Worm (Caenorhabditis elegans) whole organism, L3 larva: Measurements from ENCODE around the gene Y51H4A.936.
A peak's percentile ranks its signal among the peaks of the same experiment; 100 is the strongest.
"Not testable (repeated sequence)": the region's sequence is repeated elsewhere in the genome, so short reads cannot be mapped to it uniquely, and the experiment has no call there.

Experiments
- R02D3.7 ChIP-seq: fragments of 150-350 bp; optimal IDR thresholded peaks from 2 replicates; lab custom pipeline; 2014; ENCODE audit warnings: missing biosample characterization, missing genetic modification characterization
- ZK546.5 ChIP-seq: sonication (generic microtip); optimal IDR thresholded peaks from 2 replicates; lab custom pipeline; 2017; ENCODE audit warnings: missing biosample characterization, missing genetic modification characterization
- aly-2 ChIP-seq: fragments of 150-350 bp; optimal IDR thresholded peaks from 2 replicates; lab custom pipeline; 2014; ENCODE audit warnings: missing biosample characterization, missing genetic modification characterization
- ama-1 ChIP-seq: fragments of 150-350 bp; optimal IDR thresholded peaks from 2 replicates; lab custom pipeline; 2018
- ceh-16 ChIP-seq: sonication (generic microtip); optimal IDR thresholded peaks from 2 replicates; lab custom pipeline; 2017; ENCODE audit warnings: missing biosample characterization, missing genetic modification characterization
- ceh-28 ChIP-seq: fragments of 150-350 bp; optimal IDR thresholded peaks from 2 replicates; lab custom pipeline; 2014; ENCODE audit warnings: missing biosample characterization, missing genetic modification reagents, missing genetic modification characterization
- ceh-82 ChIP-seq: fragments of 150-350 bp; optimal IDR thresholded peaks from 2 replicates; lab custom pipeline; 2014; ENCODE audit warnings: missing biosample characterization, missing genetic modification characterization
- ceh-9 ChIP-seq: sonication (generic microtip); optimal IDR thresholded peaks from 2 replicates; lab custom pipeline; 2018; ENCODE audit warnings: missing biosample characterization, missing genetic modification characterization
- daf-12 ChIP-seq: fragments of 150-350 bp; optimal IDR thresholded peaks from 2 replicates; lab custom pipeline; 2014; ENCODE audit warnings: missing biosample characterization, missing genetic modification reagents, missing genetic modification characterization
- egl-27 ChIP-seq: sonication (generic microtip); optimal IDR thresholded peaks from 4 replicates; lab custom pipeline; 2017; ENCODE audit warnings: missing biosample characterization, missing genetic modification reagents, missing genetic modification characterization
- egl-5 ChIP-seq: fragments of 150-350 bp; optimal IDR thresholded peaks from 2 replicates; lab custom pipeline; 2017; ENCODE audit warnings: missing biosample characterization, missing genetic modification reagents, missing genetic modification characterization, inconsistent platforms
- elt-1 ChIP-seq: fragments of 150-350 bp; optimal IDR thresholded peaks from 2 replicates; lab custom pipeline; 2014; ENCODE audit warnings: missing biosample characterization, missing genetic modification characterization
- elt-2 ChIP-seq: sonication (generic microtip); optimal IDR thresholded peaks from 2 replicates; lab custom pipeline; 2016; ENCODE audit warnings: missing genetic modification reagents, mild to moderate bottlenecking, missing genetic modification characterization, missing compliant biosample characterization
- elt-3 ChIP-seq, 3 experiments: fragments of 150-350 bp in 1 of 3; sonication (generic microtip) in 2 of 3; optimal IDR thresholded peaks; 2 replicates in 2 of 3; 4 replicates in 1 of 3; lab custom pipeline; 2014 to 2017; ENCODE audit warnings: missing biosample characterization in 3 of 3, missing genetic modification characterization in 3 of 3
- eor-1 ChIP-seq, 2 experiments: fragments of 150-350 bp; optimal IDR thresholded peaks; 2 replicates each; lab custom pipeline; 2014 to 2018; ENCODE audit warnings: missing biosample characterization in 2 of 2, missing genetic modification characterization in 2 of 2
- fkh-10 ChIP-seq: sonication (generic microtip); optimal IDR thresholded peaks from 2 replicates; lab custom pipeline; 2017; ENCODE audit warnings: missing biosample characterization, missing genetic modification reagents, missing genetic modification characterization
- fkh-2 ChIP-seq: fragments of 150-350 bp; optimal IDR thresholded peaks from 2 replicates; lab custom pipeline; 2014; ENCODE audit warnings: missing biosample characterization, missing genetic modification reagents, missing genetic modification characterization
- fos-1 ChIP-seq: fragments of 150-350 bp; optimal IDR thresholded peaks from 2 replicates; lab custom pipeline; 2014; ENCODE audit warnings: missing biosample characterization, missing genetic modification characterization
- hmg-11 ChIP-seq: sonication (generic microtip); optimal IDR thresholded peaks from 2 replicates; lab custom pipeline; 2016; ENCODE audit warnings: missing genetic modification characterization, missing compliant biosample characterization
- jun-1 ChIP-seq: fragments of 150-350 bp; optimal IDR thresholded peaks from 2 replicates; lab custom pipeline; 2014; ENCODE audit warnings: missing biosample characterization, missing genetic modification reagents, missing genetic modification characterization
- lin-15B ChIP-seq: fragments of 150-350 bp; optimal IDR thresholded peaks from 2 replicates; lab custom pipeline; 2014; ENCODE audit warnings: missing biosample characterization, missing genetic modification characterization
- lin-39 ChIP-seq: fragments of 150-350 bp; optimal IDR thresholded peaks from 2 replicates; lab custom pipeline; 2018; ENCODE audit warnings: missing biosample characterization, missing genetic modification reagents, missing genetic modification characterization
- lsy-12 ChIP-seq: sonication (generic microtip); optimal IDR thresholded peaks from 2 replicates; lab custom pipeline; 2016; ENCODE audit warnings: mild to moderate bottlenecking, missing genetic modification characterization, missing compliant biosample characterization
- mdl-1 ChIP-seq: fragments of 150-350 bp; optimal IDR thresholded peaks from 2 replicates; lab custom pipeline; 2014; ENCODE audit warnings: missing biosample characterization, missing genetic modification characterization
- mml-1 ChIP-seq: fragments of 150-350 bp; sonication (generic microtip); optimal IDR thresholded peaks from 3 replicates; lab custom pipeline; 2014; ENCODE audit warnings: missing biosample characterization, missing genetic modification characterization
- nfya-1 ChIP-seq: sonication (generic microtip); optimal IDR thresholded peaks from 2 replicates; lab custom pipeline; 2017; ENCODE audit warnings: missing genetic modification characterization, mild to moderate bottlenecking, missing compliant biosample characterization, antibody characterized with exemption, moderate library complexity; ENCODE audit not compliant: insufficient read depth
- nhr-11 ChIP-seq: fragments of 150-350 bp; optimal IDR thresholded peaks from 2 replicates; lab custom pipeline; 2014; ENCODE audit warnings: missing biosample characterization, missing genetic modification characterization
- nhr-12 ChIP-seq: fragments of 150-350 bp; optimal IDR thresholded peaks from 2 replicates; lab custom pipeline; 2014; ENCODE audit warnings: missing biosample characterization, missing genetic modification characterization
- nhr-23 ChIP-seq: fragments of 150-350 bp; optimal IDR thresholded peaks from 2 replicates; lab custom pipeline; 2014; ENCODE audit warnings: missing biosample characterization, missing genetic modification reagents, missing genetic modification characterization
- nhr-237 ChIP-seq: fragments of 150-350 bp; optimal IDR thresholded peaks from 2 replicates; lab custom pipeline; 2014; ENCODE audit warnings: missing biosample characterization, missing genetic modification characterization
- nhr-25 ChIP-seq: sonication (generic microtip); optimal IDR thresholded peaks from 2 replicates; lab custom pipeline; 2017; ENCODE audit warnings: missing biosample characterization, missing genetic modification characterization
- nhr-28 ChIP-seq: fragments of 150-350 bp; optimal IDR thresholded peaks from 2 replicates; lab custom pipeline; 2014; ENCODE audit warnings: missing biosample characterization, missing genetic modification characterization
- nhr-43 ChIP-seq: sonication (generic microtip); optimal IDR thresholded peaks from 2 replicates; lab custom pipeline; 2016; ENCODE audit warnings: mild to moderate bottlenecking, missing genetic modification characterization, missing compliant biosample characterization; ENCODE audit not compliant: poor library complexity, severe bottlenecking
- nhr-67 ChIP-seq: fragments of 150-350 bp; optimal IDR thresholded peaks from 2 replicates; lab custom pipeline; 2014; ENCODE audit warnings: missing biosample characterization, missing genetic modification characterization
- nhr-76 ChIP-seq: fragments of 150-350 bp; sonication (generic microtip); optimal IDR thresholded peaks from 5 replicates; lab custom pipeline; 2014; ENCODE audit warnings: missing biosample characterization, missing genetic modification characterization
- nhr-77 ChIP-seq: fragments of 150-350 bp; optimal IDR thresholded peaks from 2 replicates; lab custom pipeline; 2014; ENCODE audit warnings: missing biosample characterization, missing genetic modification characterization
- pha-4 ChIP-seq: fragments of 150-350 bp; optimal IDR thresholded peaks from 2 replicates; lab custom pipeline; 2014; ENCODE audit warnings: missing biosample characterization, missing genetic modification reagents, missing genetic modification characterization
- pqm-1 ChIP-seq: fragments of 150-350 bp; optimal IDR thresholded peaks from 2 replicates; lab custom pipeline; 2017; ENCODE audit warnings: missing biosample characterization, missing genetic modification characterization, inconsistent platforms
- sea-2 ChIP-seq: fragments of 150-350 bp; sonication (generic microtip); optimal IDR thresholded peaks from 4 replicates; lab custom pipeline; 2014; ENCODE audit warnings: missing biosample characterization, missing genetic modification reagents, missing genetic modification characterization
- skn-1 ChIP-seq: fragments of 150-350 bp; optimal IDR thresholded peaks from 2 replicates; lab custom pipeline; 2014; ENCODE audit warnings: missing biosample characterization, missing genetic modification characterization
- snpc-4 ChIP-seq: fragments of 150-350 bp; optimal IDR thresholded peaks from 2 replicates; lab custom pipeline; 2014; ENCODE audit warnings: missing biosample characterization, missing genetic modification characterization
- tbx-2 ChIP-seq: sonication (generic microtip); optimal IDR thresholded peaks from 2 replicates; lab custom pipeline; 2016; ENCODE audit warnings: mild to moderate bottlenecking, missing genetic modification characterization, missing compliant biosample characterization
- unc-39 ChIP-seq: sonication (generic microtip); optimal IDR thresholded peaks from 4 replicates; lab custom pipeline; 2017; ENCODE audit warnings: missing biosample characterization, missing genetic modification characterization
- unc-62 ChIP-seq: fragments of 150-350 bp; sonication (generic microtip); optimal IDR thresholded peaks from 4 replicates; lab custom pipeline; 2014; ENCODE audit warnings: missing biosample characterization, missing genetic modification reagents, missing genetic modification characterization
- zag-1 ChIP-seq: fragments of 150-350 bp; optimal IDR thresholded peaks from 2 replicates; lab custom pipeline; 2014; ENCODE audit warnings: missing biosample characterization, missing genetic modification characterization
- ztf-11 ChIP-seq: fragments of 150-350 bp; optimal IDR thresholded peaks from 2 replicates; lab custom pipeline; 2014; ENCODE audit warnings: missing biosample characterization, missing genetic modification characterization
- ztf-4 ChIP-seq: fragments of 150-350 bp; optimal IDR thresholded peaks from 2 replicates; lab custom pipeline; 2014; ENCODE audit warnings: missing biosample characterization, missing genetic modification characterization

Y51H4A.936 gene

DNA sequence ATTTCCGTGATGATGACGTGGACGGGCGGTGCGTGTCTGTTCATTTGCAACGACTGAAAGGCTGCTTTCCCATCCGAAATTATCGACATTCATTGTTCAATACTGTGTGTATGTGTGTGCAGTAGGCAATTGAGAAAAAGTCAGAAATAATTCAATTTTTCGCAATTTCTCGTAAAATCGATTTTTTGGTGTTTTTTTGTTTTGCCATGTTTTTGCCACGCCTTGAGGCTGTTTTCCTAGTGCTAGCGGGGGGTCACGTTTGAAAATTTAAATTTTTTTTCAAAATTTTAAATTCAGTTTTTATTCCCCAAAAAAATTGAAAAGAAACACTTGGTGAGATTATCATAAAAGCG lies 17.0 kb downstream of the Y51H4A.936 start, which contains the start of gene Y51H4A.13:
Y51H4A.13 (minus strand) TSS at position 182 of the 353 bp plus-strand sequence.
- not testable (repeated sequence) for TF ChIP-seq ceh-16, fkh-2, ceh-9 (tag; lab: Kevin White, UChicago)

- not testable (repeated sequence) for TF ChIP-seq unc-39 (tag; lab: Kevin White, UChicago); skn-1; egl-27 (tag; lab: Kevin White, UChicago)
These were observed 26.6 kb downstream of the Y51H4A.936 start, which contains the start of gene set-26 for ce11 chrIV:16655783-16656182. set-26 (minus strand) TSS chrIV:16655883.

DNA sequence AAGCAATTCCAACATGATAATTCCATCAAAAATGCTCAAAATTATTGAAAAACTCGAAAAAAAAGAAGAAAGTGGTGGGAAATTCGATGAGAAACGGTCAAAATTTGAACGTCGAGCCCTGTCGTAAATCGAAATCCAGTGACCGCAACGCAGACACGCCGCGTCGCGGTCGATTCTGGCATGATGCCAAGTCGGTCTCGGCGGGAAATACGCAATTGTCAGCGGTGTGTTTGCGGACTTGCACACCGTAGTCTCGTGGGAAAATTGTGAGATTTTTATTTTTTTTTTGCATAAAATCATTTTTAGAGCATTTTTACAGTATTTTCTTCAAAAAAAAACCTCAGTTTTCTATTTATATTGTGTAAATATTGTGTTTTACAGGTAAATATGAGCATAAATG lies 27.0 kb downstream of the Y51H4A.936 start, which contains the start of gene tsr-2:
tsr-2 (plus strand) TSS at position 382 of the 400 bp plus-strand sequence.
- TF ChIP-seq lin-39 (tag; lab: Kevin White, UChicago): peak; percentile 94
- TF ChIP-seq fos-1 (tag; lab: Kevin White, UChicago): peak; percentile 32
- TF ChIP-seq snpc-4 (tag; lab: Kevin White, UChicago): peak; percentile 88
- TF ChIP-seq hmg-11 (tag; lab: Kevin White, UChicago): peak; percentile 89
- no peak for TF ChIP-seq ceh-16 (tag; lab: Kevin White, UChicago)
- peak; percentile 96 for TF ChIP-seq pha-4 (tag; lab: Kevin White, UChicago)
- peak; percentile 97 for TF ChIP-seq nfya-1 (tag; lab: Kevin White, UChicago)
- no peak for TF ChIP-seq ztf-11 (tag; lab: Kevin White, UChicago)
- no peak for TF ChIP-seq nhr-67
- TF ChIP-seq nhr-23 (tag; lab: Kevin White, UChicago): peak; percentile 90
- TF ChIP-seq mdl-1 (tag; lab: Kevin White, UChicago): no peak
- TF ChIP-seq fkh-2 (tag; lab: Kevin White, UChicago): no peak
- no peak for TF ChIP-seq zag-1
- peak; percentile 28 for TF ChIP-seq sea-2 (GFP tag; lab: Kevin White, UChicago)
- TF ChIP-seq ceh-82: peak; percentile 39
- peak; percentile 74 for TF ChIP-seq ama-1 (lab: Kevin White, UChicago)
- TF ChIP-seq eor-1 (tag; optimal IDR thresholded peaks at IDR 0.05; lab: Kevin White, UChicago): peak in 1 of 2 experiments; percentile 19
- TF ChIP-seq lin-15B (tag; lab: Kevin White, UChicago): peak; percentile 93
- TF ChIP-seq pqm-1 (tag; lab: Kevin White, UChicago): peak; percentile 45
- TF ChIP-seq elt-2: peak; percentile 70
- no peak for TF ChIP-seq ztf-4 (tag; lab: Kevin White, UChicago)
- peak; percentile 91 for TF ChIP-seq jun-1 (tag; lab: Kevin White, UChicago)
- TF ChIP-seq ZK546.5 (tag; lab: Kevin White, UChicago): no peak
- TF ChIP-seq nhr-43 (tag; lab: Kevin White, UChicago): peak; percentile 72
- no peak for TF ChIP-seq elt-3 (tag; optimal IDR thresholded peaks at IDR 0.05; lab: Kevin White, UChicago)
- peak; percentile 24 for TF ChIP-seq elt-1 (tag; lab: Kevin White, UChicago)
- TF ChIP-seq skn-1: peak; percentile 73
- no peak for TF ChIP-seq nhr-28 (tag; lab: Kevin White, UChicago)
- TF ChIP-seq lsy-12: peak; percentile 78
- TF ChIP-seq tbx-2 (tag; lab: Kevin White, UChicago): peak; percentile 84
- no peak for TF ChIP-seq unc-62
- peak; percentile 74 for TF ChIP-seq egl-5 (tag; lab: Kevin White, UChicago)
- peak; percentile 17 for TF ChIP-seq nhr-77 (tag; lab: Kevin White, UChicago)
- no peak for TF ChIP-seq ceh-9 (tag; lab: Kevin White, UChicago)
- TF ChIP-seq nhr-12: no peak
- TF ChIP-seq aly-2 (tag; lab: Kevin White, UChicago): no peak
- TF ChIP-seq nhr-11 (tag; lab: Kevin White, UChicago): no peak
- no peak for TF ChIP-seq mml-1 (tag; lab: Kevin White, UChicago)
- TF ChIP-seq daf-12 (tag; lab: Kevin White, UChicago): no peak
- no peak for TF ChIP-seq unc-39 (tag; lab: Kevin White, UChicago)
- no peak for TF ChIP-seq nhr-237
- no peak for TF ChIP-seq nhr-76 (tag; lab: Kevin White, UChicago)
- peak; percentile 76 for TF ChIP-seq R02D3.7 (tag; lab: Kevin White, UChicago)
- TF ChIP-seq nhr-25 (tag; lab: Kevin White, UChicago): peak; percentile 90
- TF ChIP-seq fkh-10: peak; percentile 70
- TF ChIP-seq ceh-28 (tag; lab: Kevin White, UChicago): peak; percentile 71
- TF ChIP-seq egl-27 (tag; lab: Kevin White, UChicago): peak; percentile 49
